Fruit fly (Drosophila melanogaster) whole organism, embryonic: ENCODE data around the gene CG13699.

Experiments used
- CG12299 ChIP-seq: fragments of 200-800 bp; sonication (Bioruptor generic); optimal IDR thresholded peaks from 2 replicates; lab custom pipeline; 2018; ENCODE audit warnings: missing biosample characterization, mild to moderate bottlenecking, missing genetic modification characterization
- CG16813 ChIP-seq: fragments of 200-800 bp; sonication (Bioruptor generic); IDR thresholded peaks from 3 replicates; pipeline ENCODE4 v1.3.6; 2022; ENCODE audit warnings: missing biosample characterization, missing genetic modification characterization; ENCODE audit not compliant: partially characterized antibody
- CG18599 ChIP-seq: fragments of 200-800 bp; sonication (Bioruptor generic); optimal IDR thresholded peaks from 3 replicates; lab custom pipeline; 2017; ENCODE audit warnings: missing biosample characterization, missing genetic modification characterization, mild to moderate bottlenecking, moderate library complexity, missing genetic modification reagents
- CG2202 ChIP-seq: fragments of 200-800 bp; sonication (Bioruptor generic); optimal IDR thresholded peaks from 2 replicates; lab custom pipeline; 2018; ENCODE audit warnings: missing biosample characterization, mild to moderate bottlenecking, missing genetic modification characterization
- CG9437 ChIP-seq: fragments of 200-800 bp; sonication (Bioruptor generic); optimal IDR thresholded peaks from 2 replicates; lab custom pipeline; 2018; ENCODE audit warnings: missing biosample characterization, mild to moderate bottlenecking, missing genetic modification characterization
- Doc2 ChIP-seq: fragments of 200-800 bp; sonication (Bioruptor generic); IDR thresholded peaks from 2 replicates; pipeline ENCODE4 v1.3.6; 2022; ENCODE audit warnings: missing biosample characterization, missing genetic modification characterization
- fru ChIP-seq: fragments of >200 bp; optimal IDR thresholded peaks from 2 replicates; lab custom pipeline; 2017
- gcm ChIP-seq: fragments of 200-800 bp; sonication (Bioruptor generic); optimal IDR thresholded peaks from 2 replicates; lab custom pipeline; 2019; ENCODE audit warnings: missing biosample characterization, mild to moderate bottlenecking, missing genetic modification characterization, moderate library complexity
- sim ChIP-seq: fragments of 200-800 bp; sonication (Bioruptor generic); IDR thresholded peaks from 2 replicates; pipeline ENCODE4 v1.3.6; 2022; ENCODE audit warnings: missing biosample characterization, missing genetic modification characterization

dm6 chr3L:18148418-18148973 lies 13.8 kb downstream of the CG13699 start, which contains the start of gene CG7330:
- peak; percentile 94 for TF ChIP-seq CG18599 (GFP tag; lab: Kevin White, UChicago)
- no peak for TF ChIP-seq CG2202 (tag; lab: Kevin White, UChicago)
- TF ChIP-seq CG16813 (GFP tag; lab: Robert Waterston, UW), result no peak
- no peak for TF ChIP-seq fru
- peak; percentile 89 for TF ChIP-seq gcm
- TF ChIP-seq CG9437 (GFP tag; lab: Kevin White, UChicago), result peak; percentile 91
- TF ChIP-seq CG12299 (tag; lab: Kevin White, UChicago), result peak; percentile 87
- peak; percentile 21; the same call in 1 of the 2 replicates for TF ChIP-seq Doc2 (GFP tag; lab: Robert Waterston, UW)
- 0 out of 2 replicates have a peak, but pooled peaks have one; percentile 40 for TF ChIP-seq sim
